Worm (Caenorhabditis elegans): ENCODE measurements around the gene cyn-13.

DNA sequence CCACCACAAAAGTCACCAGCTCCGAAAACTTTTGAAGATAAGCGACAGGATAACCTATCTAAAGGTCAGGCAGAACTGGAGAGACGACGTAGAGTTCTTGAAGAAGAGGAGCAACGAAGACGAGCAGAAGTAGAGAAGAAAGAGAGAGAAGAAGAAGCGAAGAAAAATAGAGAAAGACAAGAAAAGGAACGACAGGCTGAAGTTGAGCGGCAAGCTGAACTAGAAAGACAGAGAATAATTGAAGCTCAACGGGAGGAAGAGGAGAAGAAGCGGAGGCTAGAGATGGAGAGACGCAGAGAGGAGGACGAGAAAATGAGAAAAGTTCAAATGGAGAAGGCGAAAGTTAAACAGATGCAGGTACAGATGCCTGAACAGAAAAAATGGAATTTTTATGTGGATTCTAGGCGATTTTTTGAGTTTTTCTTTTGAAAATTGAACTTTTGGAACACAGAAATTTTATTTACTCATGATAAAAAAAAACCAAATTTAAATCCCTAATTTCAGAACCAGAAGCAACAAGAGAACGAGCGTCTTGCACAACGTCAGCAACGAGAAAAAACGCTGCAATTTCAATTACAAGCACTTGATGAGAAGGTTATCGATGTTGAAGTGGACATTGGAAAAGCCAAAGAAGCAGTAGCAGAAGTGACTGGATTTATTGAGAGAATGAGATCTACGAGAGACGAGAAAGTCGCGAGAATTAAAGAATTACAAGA lies 4.8 kb upstream of the cyn-13 start:
- TF ChIP-seq tab-1 (GFP tag; IDR thresholded peaks at IDR 0.05): no peak
- no peak for TF ChIP-seq T22C8.4 (GFP tag; IDR thresholded peaks at IDR 0.05)
